Fruit fly (Drosophila melanogaster) whole organism, embryonic: ENCODE data around the gene vers.
A peak's percentile ranks its signal among the peaks of the same experiment; 100 is the strongest.

Experiments used
- ATbp ChIP-seq: fragments of 200-800 bp; sonication (Bioruptor generic); optimal IDR thresholded peaks from 2 replicates; lab custom pipeline; 2017; ENCODE audit warnings: missing biosample characterization, mild to moderate bottlenecking, missing genetic modification characterization, missing genetic modification reagents
- Awh ChIP-seq: fragments of 200-800 bp; sonication (Bioruptor generic); IDR thresholded peaks from 2 replicates; pipeline ENCODE4, ENCODE4 v1.3.6; 2022; ENCODE audit warnings: missing biosample characterization, missing genetic modification characterization
- B-H1 ChIP-seq: fragments of 200-800 bp; sonication (Bioruptor generic); IDR thresholded peaks from 3 replicates; pipeline ENCODE4 v1.3.6; 2022; ENCODE audit warnings: missing biosample characterization, missing genetic modification characterization
- BtbVII ChIP-seq: fragments of 200-800 bp; sonication (Bioruptor generic); optimal IDR thresholded peaks from 3 replicates; lab custom pipeline; 2017; ENCODE audit warnings: missing biosample characterization, mild to moderate bottlenecking, missing genetic modification characterization
- CG10274 ChIP-seq: fragments of 200-800 bp; sonication (Bioruptor generic); optimal IDR thresholded peaks from 3 replicates; lab custom pipeline; 2017; ENCODE audit warnings: missing biosample characterization, mild to moderate bottlenecking, missing genetic modification characterization
- CG11695 ChIP-seq: fragments of 200-800 bp; sonication (Bioruptor generic); IDR thresholded peaks from 3 replicates; pipeline ENCODE4 v1.3.6; 2022; ENCODE audit warnings: missing biosample characterization, missing genetic modification characterization
- CG13123 ChIP-seq: fragments of 200-800 bp; sonication (Bioruptor generic); optimal IDR thresholded peaks from 2 replicates; lab custom pipeline; 2016; ENCODE audit warnings: missing biosample characterization, missing genetic modification characterization
- CG14860 ChIP-seq: fragments of 200-800 bp; sonication (Bioruptor generic); IDR thresholded peaks from 3 replicates; pipeline ENCODE4 v1.3.6; 2022; ENCODE audit warnings: missing biosample characterization, missing genetic modification characterization; ENCODE audit not compliant: partially characterized antibody
- CG14965 ChIP-seq: fragments of 200-800 bp; sonication (Bioruptor generic); optimal IDR thresholded peaks from 2 replicates; lab custom pipeline; 2016; ENCODE audit warnings: missing biosample characterization, missing genetic modification characterization, borderline replicate concordance
- CG18764 ChIP-seq: fragments of 200-800 bp; sonication (Bioruptor generic); optimal IDR thresholded peaks from 3 replicates; lab custom pipeline; 2016; ENCODE audit warnings: missing biosample characterization, missing genetic modification characterization
- CG2120 ChIP-seq: fragments of 200-800 bp; sonication (Bioruptor generic); optimal IDR thresholded peaks from 3 replicates; lab custom pipeline; 2016; ENCODE audit warnings: missing biosample characterization, missing genetic modification characterization
- CG2875 ChIP-seq: fragments of 200-800 bp; sonication (Bioruptor generic); optimal IDR thresholded peaks from 2 replicates; lab custom pipeline; 2017; ENCODE audit warnings: missing biosample characterization, mild to moderate bottlenecking, missing genetic modification characterization, missing genetic modification reagents
- CG34376 ChIP-seq: fragments of 200-800 bp; sonication (Bioruptor generic); optimal IDR thresholded peaks from 2 replicates; lab custom pipeline; 2018; ENCODE audit warnings: missing biosample characterization, mild to moderate bottlenecking, missing genetic modification characterization
- CG3838 ChIP-seq: fragments of 200-800 bp; sonication (Bioruptor generic); optimal IDR thresholded peaks from 3 replicates; lab custom pipeline; 2016; ENCODE audit warnings: missing biosample characterization, missing genetic modification characterization
- CG6689 ChIP-seq: fragments of 200-800 bp; sonication (Bioruptor generic); IDR thresholded peaks from 2 replicates; pipeline ENCODE4 v1.3.6; 2022; ENCODE audit warnings: missing biosample characterization, missing genetic modification characterization
- CG7928 ChIP-seq: fragments of 200-800 bp; sonication (Bioruptor generic); optimal IDR thresholded peaks from 2 replicates; lab custom pipeline; 2017; ENCODE audit warnings: missing biosample characterization, mild to moderate bottlenecking, missing genetic modification characterization
- CG8290 ChIP-seq, 3 experiments: fragments of 200-800 bp; sonication (Bioruptor generic); optimal IDR thresholded peaks; 2 replicates each; lab custom pipeline; 2016 to 2019; ENCODE audit warnings: missing biosample characterization in 3 of 3, missing genetic modification characterization in 3 of 3, mild to moderate bottlenecking in 2 of 3, moderate library complexity in 1 of 3
- Camta ChIP-seq: fragments of 200-800 bp; sonication (Bioruptor generic); optimal IDR thresholded peaks from 2 replicates; lab custom pipeline; 2016; ENCODE audit warnings: missing biosample characterization, missing genetic modification characterization
- CkIIα-i1 ChIP-seq: fragments of 200-800 bp; sonication (Bioruptor generic); IDR thresholded peaks from 2 replicates; pipeline ENCODE4 v1.3.6; 2022; ENCODE audit warnings: missing biosample characterization, missing genetic modification characterization
- CoRest ChIP-seq: fragments of 200-800 bp; sonication (Bioruptor generic); optimal IDR thresholded peaks from 3 replicates; lab custom pipeline; 2018; ENCODE audit warnings: missing biosample characterization, mild to moderate bottlenecking, missing genetic modification characterization, moderate library complexity
- Dbx ChIP-seq: fragments of 200-800 bp; sonication (Bioruptor generic); IDR thresholded peaks from 3 replicates; pipeline ENCODE4 v1.3.6; 2022; ENCODE audit warnings: missing biosample characterization, missing genetic modification characterization
- Deaf1 ChIP-seq: fragments of 200-800 bp; optimal IDR thresholded peaks from 3 replicates; lab custom pipeline; 2019; ENCODE audit warnings: missing biosample characterization, mild to moderate bottlenecking, missing genetic modification characterization, moderate library complexity
- E2f1 ChIP-seq: fragments of 200-800 bp; sonication (Bioruptor generic); IDR thresholded peaks from 2 replicates; pipeline ENCODE4 v1.3.6; 2022; ENCODE audit warnings: missing biosample characterization, missing genetic modification characterization
- Gsc ChIP-seq: fragments of 200-800 bp; sonication (Bioruptor generic); IDR thresholded peaks from 2 replicates; pipeline ENCODE4 v1.3.6; 2022; ENCODE audit warnings: missing biosample characterization, missing genetic modification characterization
- Lhr ChIP-seq: fragments of 200-800 bp; sonication (Bioruptor generic); optimal IDR thresholded peaks from 3 replicates; lab custom pipeline; 2017; ENCODE audit warnings: mild to moderate bottlenecking, missing biosample characterization, missing genetic modification reagents, missing genetic modification characterization
- NC2α ChIP-seq: fragments of 200-800 bp; sonication (Bioruptor generic); optimal IDR thresholded peaks from 2 replicates; lab custom pipeline; 2016; ENCODE audit warnings: missing biosample characterization, missing genetic modification characterization
- NFAT ChIP-seq: fragments of 200-800 bp; sonication (Bioruptor generic); IDR thresholded peaks from 2 replicates; pipeline ENCODE4 v1.3.6; 2022; ENCODE audit warnings: missing biosample characterization, missing genetic modification characterization
- Opbp ChIP-seq: fragments of 200-800 bp; sonication (Bioruptor generic); IDR thresholded peaks from 3 replicates; pipeline ENCODE4 v1.3.6; 2022; ENCODE audit warnings: missing biosample characterization, missing genetic modification characterization; ENCODE audit not compliant: partially characterized antibody
- Sin3A ChIP-seq: fragments of >200 bp; optimal IDR thresholded peaks from 2 replicates; lab custom pipeline; 2018
- ab ChIP-seq: fragments of 200-800 bp; sonication (Bioruptor generic); optimal IDR thresholded peaks from 2 replicates; lab custom pipeline; 2016; ENCODE audit warnings: missing biosample characterization, missing genetic modification characterization
- abd-A ChIP-seq: fragments of 200-800 bp; sonication (Bioruptor generic); optimal IDR thresholded peaks from 3 replicates; lab custom pipeline; 2019; ENCODE audit warnings: missing biosample characterization, mild to moderate bottlenecking, missing genetic modification characterization, moderate library complexity
- amos ChIP-seq: fragments of 200-800 bp; sonication (Bioruptor generic); IDR thresholded peaks from 2 replicates; pipeline ENCODE4 v1.3.6; 2022; ENCODE audit warnings: missing biosample characterization, missing genetic modification characterization; ENCODE audit not compliant: partially characterized antibody
- az2 ChIP-seq: fragments of 200-800 bp; sonication (Bioruptor generic); optimal IDR thresholded peaks from 3 replicates; lab custom pipeline; 2016; ENCODE audit warnings: missing biosample characterization, missing genetic modification characterization
- br ChIP-seq: fragments of >200 bp; optimal IDR thresholded peaks from 2 replicates; lab custom pipeline; 2017
- cato ChIP-seq: fragments of 200-800 bp; sonication (Bioruptor generic); optimal IDR thresholded peaks from 2 replicates; lab custom pipeline; 2016; ENCODE audit warnings: missing biosample characterization, missing genetic modification characterization, borderline replicate concordance
- crp ChIP-seq, 2 experiments: fragments of 200-800 bp; sonication (Bioruptor generic); optimal IDR thresholded peaks; 2 replicates in 1 of 2; 3 replicates in 1 of 2; lab custom pipeline; 2017; ENCODE audit warnings: missing biosample characterization in 2 of 2, missing genetic modification characterization in 2 of 2, mild to moderate bottlenecking in 1 of 2, moderate library complexity in 1 of 2
- grau ChIP-seq: fragments of 200-800 bp; optimal IDR thresholded peaks from 3 replicates; lab custom pipeline; 2019; ENCODE audit warnings: missing biosample characterization, mild to moderate bottlenecking, missing genetic modification characterization, moderate library complexity
- hb ChIP-seq: fragments of 200-800 bp; sonication (Bioruptor generic); IDR thresholded peaks from 3 replicates; pipeline ENCODE4 v1.3.6; 2022; ENCODE audit warnings: missing biosample characterization, missing genetic modification characterization; ENCODE audit not compliant: partially characterized antibody
- hbn ChIP-seq: fragments of 200-800 bp; sonication (Bioruptor generic); IDR thresholded peaks from 2 replicates; pipeline ENCODE4 v1.3.6; 2022; ENCODE audit warnings: missing biosample characterization, missing genetic modification characterization; ENCODE audit not compliant: partially characterized antibody
- hkb ChIP-seq, 2 experiments: fragments of 200-800 bp in 1 of 2; fragments of >200 bp in 1 of 2; sonication (Bioruptor generic) in 1 of 2; IDR thresholded peaks in 1 of 2; optimal IDR thresholded peaks in 1 of 2; 2 replicates each; pipeline versions ENCODE4 v1.3.6 to Lab custom; 2017 to 2022; ENCODE audit warnings: missing biosample characterization in 1 of 2, missing genetic modification characterization in 1 of 2
- lab ChIP-seq: fragments of 200-800 bp; sonication (Bioruptor generic); optimal IDR thresholded peaks from 3 replicates; lab custom pipeline; 2017; ENCODE audit warnings: missing biosample characterization, missing genetic modification characterization, mild to moderate bottlenecking, moderate library complexity, missing genetic modification reagents
- prd ChIP-seq, 3 experiments: fragments of >200 bp in 2 of 3; fragments of 200-800 bp in 1 of 3; sonication (Bioruptor generic) in 1 of 3; optimal IDR thresholded peaks in 2 of 3; IDR thresholded peaks in 1 of 3; 2 replicates in 2 of 3; 3 replicates in 1 of 3; pipeline versions ENCODE4 v1.3.6 to Lab custom; 2017 to 2022; ENCODE audit warnings: missing biosample characterization in 1 of 3, missing genetic modification characterization in 1 of 3
- trh ChIP-seq: fragments of 200-800 bp; sonication (Bioruptor generic); optimal IDR thresholded peaks from 2 replicates; lab custom pipeline; 2016; ENCODE audit warnings: missing biosample characterization, missing genetic modification characterization
- zf30C ChIP-seq: fragments of 200-800 bp; sonication (Bioruptor generic); optimal IDR thresholded peaks from 3 replicates; lab custom pipeline; 2018; ENCODE audit warnings: missing biosample characterization, mild to moderate bottlenecking, missing genetic modification characterization

The vers gene

dm6 chr3L:12109045-12109632 lies 6.8 kb upstream of the vers start (continued):
- TF ChIP-seq ATbp (GFP tag; lab: Kevin White, UChicago) = no peak

- TF ChIP-seq lab (GFP tag; lab: Kevin White, UChicago) = peak; percentile 78
- no peak for TF ChIP-seq ab (GFP tag; lab: Kevin White, UChicago)
- no peak for TF ChIP-seq hb (GFP tag; lab: Robert Waterston, UW)
- TF ChIP-seq CG2875 = peak; percentile 64
- TF ChIP-seq CG7928 (GFP tag; lab: Kevin White, UChicago) = no peak
- peak; percentile 41 for TF ChIP-seq CG2120 (GFP tag; lab: Kevin White, UChicago)
- TF ChIP-seq CkIIα-i1 (GFP tag; lab: Robert Waterston, UW) = no peak
- peak; percentile 50 for TF ChIP-seq trh (GFP tag; lab: Kevin White, UChicago)
- TF ChIP-seq CG11695 = peak; percentile 87
- no peak for TF ChIP-seq CG10274 (GFP tag; lab: Kevin White, UChicago)
- TF ChIP-seq Camta (GFP tag; lab: Kevin White, UChicago) = no peak
- peak; percentile 82 for TF ChIP-seq E2f1 (GFP tag; lab: Robert Waterston, UW)
- TF ChIP-seq grau = peak; percentile 92
- no peak for TF ChIP-seq Sin3A (lab: Kevin White, UChicago)
- no peak for TF ChIP-seq hkb (optimal IDR thresholded peaks at IDR 0.05; lab: Kevin White, UChicago)
- 0 out of 2 replicates have a peak, but pooled peaks have one; percentile 34 for TF ChIP-seq hkb (GFP tag; IDR thresholded peaks at IDR 0.05; lab: Robert Waterston, UW)
- TF ChIP-seq CoRest (tag; lab: Kevin White, UChicago) = peak; percentile 95
- TF ChIP-seq cato (GFP tag; lab: Kevin White, UChicago) = peak; percentile 60
- TF ChIP-seq crp (GFP tag; optimal IDR thresholded peaks at IDR 0.05; lab: Kevin White, UChicago) = peak in 1 of 2 experiments; percentile 3
- peak; percentile 57 for TF ChIP-seq CG13123 (GFP tag; lab: Kevin White, UChicago)
- peak; percentile 48 for TF ChIP-seq CG8290 (GFP tag; optimal IDR thresholded peaks at IDR 0.05; lab: Kevin White, UChicago)
- TF ChIP-seq CG8290 (tag; optimal IDR thresholded peaks at IDR 0.05; lab: Kevin White, UChicago) = no peak
- TF ChIP-seq az2 = peak; percentile 64
- TF ChIP-seq Gsc (GFP tag; lab: Robert Waterston, UW) = no peak
- no peak for TF ChIP-seq NFAT
- TF ChIP-seq B-H1 (GFP tag; lab: Robert Waterston, UW) = 0 out of 3 replicates have a peak, but pooled peaks have one; percentile 54
- TF ChIP-seq Dbx (GFP tag; lab: Robert Waterston, UW) = 0 out of 3 replicates have a peak, but pooled peaks have one; percentile 16
- no peak for TF ChIP-seq amos (GFP tag; lab: Robert Waterston, UW)
- TF ChIP-seq CG14965 = no peak
- TF ChIP-seq prd (optimal IDR thresholded peaks at IDR 0.05; lab: Kevin White, UChicago) = no peak
- peak; percentile 71 for TF ChIP-seq prd (GFP tag; IDR thresholded peaks at IDR 0.05; lab: Robert Waterston, UW)
- TF ChIP-seq CG6689 (GFP tag; lab: Robert Waterston, UW) = peak; percentile 85
- peak; percentile 39 for TF ChIP-seq CG3838 (GFP tag; lab: Kevin White, UChicago)
- peak; percentile 71 for TF ChIP-seq zf30C (GFP tag; lab: Kevin White, UChicago)
- TF ChIP-seq BtbVII (GFP tag; lab: Kevin White, UChicago) = peak; percentile 73
- TF ChIP-seq CG14860 = no peak
- no peak for TF ChIP-seq abd-A (tag; lab: Kevin White, UChicago)
- TF ChIP-seq CG18764 = peak; percentile 62
- peak; percentile 11 for TF ChIP-seq Lhr (GFP tag; lab: Kevin White, UChicago)
- 0 out of 2 replicates have a peak, but pooled peaks have one; percentile 38 for TF ChIP-seq Awh
- no peak for TF ChIP-seq hbn (GFP tag; lab: Robert Waterston, UW)
- no peak for TF ChIP-seq Opbp
- no peak for TF ChIP-seq NC2α (GFP tag; lab: Kevin White, UChicago)
- no peak for TF ChIP-seq br (lab: Kevin White, UChicago)
- TF ChIP-seq Deaf1 (tag; lab: Kevin White, UChicago) = peak; percentile 70
- TF ChIP-seq CG34376 (GFP tag; lab: Kevin White, UChicago) = no peak
Measured at dm6 chr3L:12111081-12111958, 4.6 kb upstream of the vers start.
